Fruit fly (Drosophila melanogaster) whole organism, pupa: ENCODE measurements around the gene Dsk.
"Not testable (repeated sequence)": the region's sequence is repeated elsewhere in the genome, so short reads cannot be mapped to it uniquely, and the experiment has no call there.

Source experiments
- CG10348 ChIP-seq: fragments of 200-800 bp; sonication (Bioruptor generic); IDR thresholded peaks from 2 replicates; pipeline ENCODE4 v1.3.6; 2022; ENCODE audit warnings: missing biosample characterization, missing genetic modification characterization
- CG12605 ChIP-seq: fragments of 200-800 bp; sonication (Bioruptor generic); IDR thresholded peaks from 2 replicates; pipeline ENCODE4 v1.3.6; 2022; ENCODE audit warnings: missing biosample characterization, missing genetic modification characterization
- CG13204 ChIP-seq: fragments of 200-800 bp; sonication (Bioruptor generic); optimal IDR thresholded peaks from 2 replicates; lab custom pipeline; 2018; ENCODE audit warnings: missing biosample characterization, mild to moderate bottlenecking, missing genetic modification characterization, moderate library complexity
- CG14655 ChIP-seq: fragments of 200-800 bp; sonication (Bioruptor generic); optimal IDR thresholded peaks from 3 replicates; lab custom pipeline; 2017; ENCODE audit warnings: mild to moderate bottlenecking, missing biosample characterization, missing genetic modification reagents, missing genetic modification characterization
- CG15710 ChIP-seq: fragments of 200-800 bp; sonication (Bioruptor generic); optimal IDR thresholded peaks from 2 replicates; lab custom pipeline; 2018; ENCODE audit warnings: missing biosample characterization, mild to moderate bottlenecking, missing genetic modification characterization, moderate library complexity
- CG17806 ChIP-seq: fragments of 200-800 bp; sonication (Bioruptor generic); optimal IDR thresholded peaks from 2 replicates; lab custom pipeline; 2018; ENCODE audit warnings: missing biosample characterization, mild to moderate bottlenecking, missing genetic modification characterization, moderate library complexity
- CG32121 ChIP-seq: fragments of 200-800 bp; sonication (Bioruptor generic); IDR thresholded peaks from 2 replicates; pipeline ENCODE4 v1.3.6; 2022; ENCODE audit warnings: missing biosample characterization, missing genetic modification characterization
- CG34367 ChIP-seq: fragments of 200-800 bp; sonication (Bioruptor generic); optimal IDR thresholded peaks from 2 replicates; lab custom pipeline; 2018; ENCODE audit warnings: missing biosample characterization, mild to moderate bottlenecking, missing genetic modification characterization
- CG4496 ChIP-seq: fragments of 200-800 bp; sonication (Bioruptor generic); IDR thresholded peaks from 3 replicates; pipeline ENCODE4 v1.3.6; 2022; ENCODE audit warnings: missing biosample characterization, missing genetic modification characterization
- CG8159 ChIP-seq: fragments of 200-800 bp; sonication (Bioruptor generic); optimal IDR thresholded peaks from 3 replicates; lab custom pipeline; 2018; ENCODE audit warnings: missing biosample characterization, mild to moderate bottlenecking, missing genetic modification characterization, moderate library complexity
- CG8301 ChIP-seq: fragments of 200-800 bp; sonication (Bioruptor generic); optimal IDR thresholded peaks from 2 replicates; lab custom pipeline; 2018; ENCODE audit warnings: missing biosample characterization, mild to moderate bottlenecking, missing genetic modification characterization
- CG9948 ChIP-seq: fragments of 200-800 bp; sonication (Bioruptor generic); optimal IDR thresholded peaks from 2 replicates; lab custom pipeline; 2018; ENCODE audit warnings: missing biosample characterization, mild to moderate bottlenecking, missing genetic modification characterization, moderate library complexity
- D1 ChIP-seq: fragments of 200-800 bp; sonication (Bioruptor generic); optimal IDR thresholded peaks from 2 replicates; lab custom pipeline; 2018; ENCODE audit warnings: missing biosample characterization, mild to moderate bottlenecking, missing genetic modification characterization, moderate library complexity
- EcR ChIP-seq: fragments of 200-800 bp; sonication (Bioruptor generic); optimal IDR thresholded peaks from 3 replicates; lab custom pipeline; 2019; ENCODE audit warnings: missing biosample characterization, missing genetic modification characterization, mild to moderate bottlenecking, moderate library complexity, missing genetic modification reagents
- Ets98B ChIP-seq: fragments of 200-800 bp; sonication (Bioruptor generic); IDR thresholded peaks from 2 replicates; pipeline ENCODE4 v1.3.6; 2022; ENCODE audit warnings: missing biosample characterization, missing genetic modification characterization
- Pif1A ChIP-seq: fragments of 200-800 bp; sonication (Bioruptor generic); optimal IDR thresholded peaks from 3 replicates; lab custom pipeline; 2016; ENCODE audit warnings: missing biosample characterization, missing genetic modification characterization
- Pif1B ChIP-seq: fragments of 200-800 bp; sonication (Bioruptor generic); optimal IDR thresholded peaks from 3 replicates; lab custom pipeline; 2016; ENCODE audit warnings: missing biosample characterization, missing genetic modification characterization
- Snoo ChIP-seq: fragments of 200-800 bp; sonication (Bioruptor generic); optimal IDR thresholded peaks from 3 replicates; lab custom pipeline; 2017; ENCODE audit warnings: missing biosample characterization, mild to moderate bottlenecking, missing genetic modification characterization, inconsistent platforms
- fd96Ca ChIP-seq: fragments of 200-800 bp; sonication (Bioruptor generic); IDR thresholded peaks from 3 replicates; pipeline ENCODE4 v1.3.6; 2022; ENCODE audit warnings: missing biosample characterization, missing genetic modification characterization
- gl ChIP-seq: fragments of 200-800 bp; sonication (Bioruptor generic); optimal IDR thresholded peaks from 2 replicates; lab custom pipeline; 2018; ENCODE audit warnings: missing biosample characterization, mild to moderate bottlenecking, missing genetic modification characterization
- rn ChIP-seq: fragments of 200-800 bp; sonication (Bioruptor generic); IDR thresholded peaks from 2 replicates; pipeline ENCODE4 v1.3.6; 2022; ENCODE audit warnings: missing biosample characterization, missing genetic modification characterization

Dsk gene

DNA sequence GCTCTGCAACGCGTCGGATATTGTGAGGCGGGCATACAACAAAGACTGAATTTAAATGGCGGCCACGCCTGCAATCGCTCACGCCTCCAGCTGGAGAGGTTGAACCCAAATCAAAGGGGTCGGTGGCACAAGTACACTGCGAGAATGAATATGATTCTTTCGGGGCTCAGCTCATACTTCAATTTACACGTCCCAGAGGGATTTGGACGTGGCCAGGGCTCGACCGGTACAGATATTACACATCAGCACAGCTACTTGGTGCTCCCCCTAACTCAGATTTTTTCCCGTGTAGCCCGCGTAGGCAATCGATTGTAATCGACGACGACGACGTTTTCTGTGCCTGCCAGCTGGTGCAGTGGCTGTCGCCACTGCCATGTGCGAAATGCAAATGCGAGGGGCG lies 24.0 kb upstream of the Dsk start:
- TF ChIP-seq Ets98B (GFP tag; lab: Robert Waterston, UW) (peak; percentile 94), EcR (GFP tag; lab: Kevin White, UChicago) (peak; percentile 93), Snoo (peak; percentile 84), rn (GFP tag; lab: Robert Waterston, UW) (peak; percentile 93), Pif1A (GFP tag; lab: Kevin White, UChicago) (peak; percentile 93), CG4496 (peak; percentile 96), CG8159 (tag; lab: Kevin White, UChicago) (peak; percentile 88), CG34367 (tag; lab: Kevin White, UChicago) (peak; percentile 86), CG14655 (GFP tag; lab: Kevin White, UChicago) (peak; percentile 77), CG17806 (tag; lab: Kevin White, UChicago) (peak; percentile 83), CG12605 (GFP tag; lab: Robert Waterston, UW) (peak; percentile 84), D1 (tag; lab: Kevin White, UChicago) (peak; percentile 6), CG32121 (GFP tag; lab: Robert Waterston, UW) (peak; percentile 93), CG13204 (GFP tag; lab: Kevin White, UChicago) (peak; percentile 70), CG10348 (GFP tag; lab: Robert Waterston, UW) (peak; percentile 81), CG9948 (peak; percentile 83), fd96Ca (GFP tag; lab: Robert Waterston, UW) (peak; percentile 97), gl (tag; lab: Kevin White, UChicago) (peak; percentile 81), CG8301 (peak; percentile 73), CG15710 (tag; lab: Kevin White, UChicago) (peak; percentile 92), Pif1B (GFP tag; lab: Kevin White, UChicago) (peak; percentile 76)

DNA sequence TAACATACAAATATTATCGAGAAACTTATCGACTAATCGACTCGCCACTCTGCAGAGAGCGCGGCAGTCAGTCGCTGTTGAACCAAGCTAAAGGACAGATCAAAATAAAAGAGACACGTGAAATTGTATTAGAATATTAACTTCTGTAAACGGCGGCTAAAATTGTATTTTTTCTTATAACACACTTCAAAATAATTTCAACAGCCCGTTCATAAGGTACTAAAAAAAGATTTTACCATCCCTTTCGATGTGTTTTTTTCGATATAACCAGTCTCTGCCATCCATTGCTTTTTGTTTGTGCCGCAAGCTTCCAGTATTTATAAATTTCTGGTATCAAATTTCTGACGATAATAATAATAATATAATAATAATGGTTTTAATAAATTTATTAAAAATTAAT lies 21.4 kb upstream of the Dsk start, which contains the start of gene aux:
Gene aux, plus strand, starts transcription at position 301 of the 400 bp plus-strand sequence.
- not testable (repeated sequence) for TF ChIP-seq EcR (GFP tag; lab: Kevin White, UChicago); fd96Ca (GFP tag; lab: Robert Waterston, UW); Snoo

DNA sequence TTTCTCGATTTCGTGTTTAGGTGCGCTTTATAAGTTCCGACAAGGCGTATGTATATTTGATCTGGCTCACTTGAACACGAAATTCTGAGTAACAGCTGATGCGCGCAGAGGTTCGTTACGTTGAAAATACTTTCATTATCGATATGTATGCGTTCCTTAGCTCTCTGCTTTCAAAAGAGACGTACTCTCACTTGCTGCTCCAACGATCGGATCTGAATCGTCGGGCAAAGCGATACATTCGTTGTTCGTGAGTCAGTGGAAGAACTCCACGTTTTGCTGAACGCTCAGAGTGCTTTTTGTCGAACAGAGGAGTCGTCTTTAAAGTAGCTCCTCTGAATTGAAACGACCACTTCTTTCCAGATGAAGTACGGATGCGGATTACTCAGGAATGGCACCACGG lies 7.0 kb upstream of the Dsk start, which contains the start of gene beta-Man:
Gene beta-Man, plus strand, starts transcription at position 152 of the 400 bp plus-strand sequence.
- no peak for TF ChIP-seq CG17806 (tag; lab: Kevin White, UChicago)
- no peak for TF ChIP-seq CG8301
- no peak for TF ChIP-seq EcR (GFP tag; lab: Kevin White, UChicago)
- no peak for TF ChIP-seq CG8159 (tag; lab: Kevin White, UChicago)
- TF ChIP-seq D1 (tag; lab: Kevin White, UChicago): peak; percentile 24
- TF ChIP-seq Snoo: no peak
- TF ChIP-seq fd96Ca (GFP tag; lab: Robert Waterston, UW): no peak
- TF ChIP-seq CG13204 (GFP tag; lab: Kevin White, UChicago): no peak
- no peak for TF ChIP-seq gl (tag; lab: Kevin White, UChicago)
- no peak; the same call in 2 of the 3 replicates for TF ChIP-seq CG4496
- TF ChIP-seq CG34367 (tag; lab: Kevin White, UChicago): no peak
- TF ChIP-seq CG10348 (GFP tag; lab: Robert Waterston, UW): no peak
- no peak for TF ChIP-seq Ets98B (GFP tag; lab: Robert Waterston, UW)
- TF ChIP-seq CG15710 (tag; lab: Kevin White, UChicago): no peak
- no peak for TF ChIP-seq CG9948
- TF ChIP-seq CG12605 (GFP tag; lab: Robert Waterston, UW): 0 out of 2 replicates have a peak, but pooled peaks have one; percentile 23
- TF ChIP-seq CG32121 (GFP tag; lab: Robert Waterston, UW): no peak
- peak; percentile 23 for TF ChIP-seq Pif1A (GFP tag; lab: Kevin White, UChicago)
- TF ChIP-seq CG14655 (GFP tag; lab: Kevin White, UChicago): peak; percentile 12
- TF ChIP-seq rn (GFP tag; lab: Robert Waterston, UW): no peak
- TF ChIP-seq Pif1B (GFP tag; lab: Kevin White, UChicago): no peak

DNA sequence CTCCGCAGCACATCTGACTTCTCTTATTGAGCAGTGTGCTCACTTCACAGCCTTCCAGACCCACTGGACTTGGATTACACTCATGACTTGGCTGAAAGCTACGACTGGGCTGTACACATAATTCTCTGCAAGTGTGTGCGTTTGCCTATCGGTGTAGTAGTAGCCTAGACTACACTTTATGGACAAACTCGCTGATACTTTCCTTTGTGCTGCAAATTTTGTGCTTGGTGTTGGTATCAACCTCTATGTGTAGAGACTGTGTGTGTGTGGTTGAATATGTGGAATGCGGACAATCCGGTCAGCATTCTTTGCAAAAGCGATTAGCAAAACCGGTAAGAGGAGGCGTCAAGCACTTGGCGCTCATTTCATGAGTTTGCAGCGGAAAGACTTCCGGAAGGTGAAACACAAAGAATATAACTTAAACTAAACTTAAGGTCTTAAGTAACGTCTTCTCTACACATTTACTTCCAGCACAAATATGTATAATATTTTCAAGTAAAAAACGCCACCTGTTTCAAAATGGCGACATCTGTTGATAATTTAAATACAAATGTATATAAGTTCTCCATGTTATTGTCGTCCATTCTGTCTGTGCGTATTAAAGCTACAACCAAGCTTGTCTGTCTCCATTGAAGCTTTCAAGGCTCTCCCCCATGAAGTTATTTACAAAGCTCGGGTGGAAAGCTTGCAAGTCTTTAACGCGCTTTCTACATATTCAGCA lies 3.1 kb downstream of the Dsk start:
- TF ChIP-seq rn (GFP tag; lab: Robert Waterston, UW): no peak
- TF ChIP-seq EcR (GFP tag; lab: Kevin White, UChicago): peak; percentile 65
- TF ChIP-seq CG32121 (GFP tag; lab: Robert Waterston, UW): no peak
- TF ChIP-seq CG15710 (tag; lab: Kevin White, UChicago): peak; percentile 4
- TF ChIP-seq CG10348 (GFP tag; lab: Robert Waterston, UW): no peak
- no peak for TF ChIP-seq CG34367 (tag; lab: Kevin White, UChicago)
- TF ChIP-seq gl (tag; lab: Kevin White, UChicago): peak; percentile 9
- peak; percentile 9 for TF ChIP-seq CG14655 (GFP tag; lab: Kevin White, UChicago)
- TF ChIP-seq Ets98B (GFP tag; lab: Robert Waterston, UW): no peak
- TF ChIP-seq fd96Ca (GFP tag; lab: Robert Waterston, UW): no peak
- no peak for TF ChIP-seq CG8159 (tag; lab: Kevin White, UChicago)
- TF ChIP-seq CG9948: no peak

DNA sequence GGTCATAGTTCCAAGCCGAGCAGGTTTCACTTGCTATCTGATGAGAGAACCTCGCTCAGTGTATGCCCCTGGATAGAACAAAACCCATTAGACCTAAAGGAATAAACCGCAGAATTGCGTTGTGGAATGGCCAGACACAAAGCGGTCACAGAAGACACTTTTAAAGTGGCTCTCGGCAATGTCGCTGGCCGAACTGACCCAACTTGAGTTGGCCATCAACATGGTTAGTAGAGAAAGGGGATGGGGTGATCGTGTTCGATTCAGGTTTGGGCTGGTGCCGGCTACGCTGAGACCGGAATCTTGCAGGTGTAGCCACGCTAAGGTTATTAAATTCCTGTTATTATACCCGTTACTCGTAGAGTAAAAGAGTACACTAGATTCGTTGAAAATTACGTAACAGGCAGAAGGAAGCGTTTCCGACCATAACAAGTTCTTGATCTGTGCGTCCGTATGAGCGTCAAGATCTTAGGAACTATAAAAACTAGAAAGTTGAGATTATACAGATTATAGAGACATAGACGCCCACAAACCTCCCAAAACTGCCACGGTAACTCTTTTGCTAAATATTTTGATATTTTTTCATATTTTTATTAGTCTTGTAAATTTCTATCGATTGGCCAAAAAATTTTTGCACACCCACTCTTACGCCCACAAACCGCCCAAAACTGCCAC lies 9.4 kb downstream of the Dsk start:
- TF ChIP-seq Ets98B (GFP tag; lab: Robert Waterston, UW): no peak
- TF ChIP-seq EcR (GFP tag; lab: Kevin White, UChicago): peak; percentile 82
